Worm (Caenorhabditis elegans) whole organism, young adult: Measurements from ENCODE around the gene cpr-9.
A peak's percentile ranks its signal among the peaks of the same experiment; 100 is the strongest.

ENCODE experiments used
- B0261.1 ChIP-seq: sonication (generic microtip); optimal IDR thresholded peaks from 2 replicates; lab custom pipeline; 2016; ENCODE audit warnings: mild to moderate bottlenecking, missing genetic modification characterization, moderate library complexity, missing compliant biosample characterization
- C06A6.2 ChIP-seq: fragments of 200-800 bp; sonication (Bioruptor generic); conservative IDR thresholded peaks from 2 replicates; pipeline ENCODE4 v1.3.6; 2022; ENCODE audit warnings: missing genetic modification characterization, missing compliant biosample characterization
- F22D6.2 ChIP-seq: sonication (generic microtip); optimal IDR thresholded peaks from 2 replicates; lab custom pipeline; 2016; ENCODE audit warnings: mild to moderate bottlenecking, missing genetic modification characterization, missing compliant biosample characterization
- F57C9.4 ChIP-seq: sonication (generic microtip); optimal IDR thresholded peaks from 2 replicates; lab custom pipeline; 2017; ENCODE audit warnings: mild to moderate bottlenecking, missing genetic modification characterization, missing compliant biosample characterization
- K11D2.4 ChIP-seq: fragments of 200-800 bp; sonication (Bioruptor generic); IDR thresholded peaks from 2 replicates; pipeline ENCODE4 v1.3.6; 2022; ENCODE audit warnings: missing genetic modification reagents, missing genetic modification characterization, missing compliant biosample characterization
- T07F8.4 ChIP-seq: sonication (generic microtip); optimal IDR thresholded peaks from 2 replicates; lab custom pipeline; 2016; ENCODE audit warnings: mild to moderate bottlenecking, missing genetic modification characterization, moderate library complexity, missing compliant biosample characterization
- Y53F4B.3 ChIP-seq: fragments of 200-800 bp; sonication (Bioruptor generic); IDR thresholded peaks from 2 replicates; pipeline ENCODE4 v1.3.6; 2022; ENCODE audit warnings: missing genetic modification reagents, missing genetic modification characterization, missing compliant biosample characterization
- Y79H2A.3 ChIP-seq: fragments of 200-800 bp; sonication (Bioruptor generic); conservative IDR thresholded peaks from 2 replicates; pipeline ENCODE4 v1.3.6; 2022; ENCODE audit warnings: missing genetic modification reagents, missing genetic modification characterization, missing compliant biosample characterization
- ZK185.1 ChIP-seq: sonication (generic microtip); optimal IDR thresholded peaks from 2 replicates; lab custom pipeline; 2016; ENCODE audit warnings: mild to moderate bottlenecking, missing genetic modification characterization, missing compliant biosample characterization; ENCODE audit not compliant: poor library complexity, severe bottlenecking
- akir-1 ChIP-seq: fragments of 200-800 bp; sonication (Bioruptor generic); optimal IDR thresholded peaks from 2 replicates; lab custom pipeline; 2018; ENCODE audit warnings: mild to moderate bottlenecking, missing genetic modification characterization, moderate library complexity, missing compliant biosample characterization
- aptf-2 ChIP-seq: fragments of 200-800 bp; sonication (Bioruptor generic); conservative IDR thresholded peaks from 2 replicates; pipeline ENCODE4 v1.3.6; 2022; ENCODE audit warnings: missing genetic modification reagents, missing genetic modification characterization, missing compliant biosample characterization
- atf-7 ChIP-seq: sonication (generic microtip); optimal IDR thresholded peaks from 2 replicates; lab custom pipeline; 2017; ENCODE audit warnings: mild to moderate bottlenecking, missing genetic modification characterization, missing compliant biosample characterization
- attf-3 ChIP-seq: fragments of 200-800 bp; sonication (Bioruptor generic); conservative IDR thresholded peaks from 2 replicates; pipeline ENCODE4 v1.3.6; 2022; ENCODE audit warnings: missing genetic modification reagents, missing genetic modification characterization, missing compliant biosample characterization
- attf-5 ChIP-seq: fragments of 200-800 bp; sonication (Bioruptor generic); optimal IDR thresholded peaks from 2 replicates; lab custom pipeline; 2018; ENCODE audit warnings: mild to moderate bottlenecking, missing genetic modification characterization, missing compliant biosample characterization
- bed-1 ChIP-seq: fragments of 200-800 bp; sonication (Bioruptor generic); IDR thresholded peaks from 2 replicates; pipeline ENCODE4 v1.3.6; 2022; ENCODE audit warnings: missing genetic modification reagents, missing genetic modification characterization, missing compliant biosample characterization
- ccch-3 ChIP-seq: fragments of 200-800 bp; sonication (Bioruptor generic); optimal IDR thresholded peaks from 2 replicates; lab custom pipeline; 2018; ENCODE audit warnings: mild to moderate bottlenecking, missing genetic modification characterization, missing compliant biosample characterization
- cebp-1 ChIP-seq, 2 experiments: fragments of 200-800 bp in 1 of 2; sonication (Bioruptor generic) in 1 of 2; sonication (generic microtip) in 1 of 2; IDR thresholded peaks in 1 of 2; optimal IDR thresholded peaks in 1 of 2; 2 replicates each; pipeline versions ENCODE4 v1.3.6 to Lab custom; 2017 to 2022; ENCODE audit warnings: missing compliant biosample characterization in 2 of 2, missing genetic modification characterization in 2 of 2, mild to moderate bottlenecking in 1 of 2, missing genetic modification reagents in 1 of 2, moderate library complexity in 1 of 2
- ceh-27 ChIP-seq: fragments of 200-800 bp; sonication (Bioruptor generic); optimal IDR thresholded peaks from 2 replicates; lab custom pipeline; 2018; ENCODE audit warnings: mild to moderate bottlenecking, missing genetic modification characterization, moderate library complexity, missing compliant biosample characterization
- die-1 ChIP-seq: sonication (generic microtip); optimal IDR thresholded peaks from 2 replicates; lab custom pipeline; 2016; ENCODE audit warnings: missing genotype, mild to moderate bottlenecking, missing genetic modification characterization, missing compliant biosample characterization
- dpff-1 ChIP-seq: sonication (generic microtip); optimal IDR thresholded peaks from 2 replicates; lab custom pipeline; 2017; ENCODE audit warnings: mild to moderate bottlenecking, missing genetic modification characterization, missing compliant biosample characterization
- egl-44 ChIP-seq: fragments of 200-800 bp; sonication (Bioruptor generic); IDR thresholded peaks from 2 replicates; pipeline ENCODE4 v1.3.6; 2022; ENCODE audit warnings: missing genetic modification reagents, missing genetic modification characterization, missing compliant biosample characterization
- egrh-3 ChIP-seq: fragments of 200-800 bp; sonication (Bioruptor generic); IDR thresholded peaks from 2 replicates; pipeline ENCODE4 v1.3.6; 2022; ENCODE audit warnings: missing genetic modification reagents, missing genetic modification characterization, missing compliant biosample characterization
- him-1 ChIP-seq: sonication (generic microtip); optimal IDR thresholded peaks from 2 replicates; lab custom pipeline; 2016; ENCODE audit warnings: missing genotype, missing genetic modification reagents, missing genetic modification characterization, missing compliant biosample characterization
- hmg-1.2 ChIP-seq: fragments of 200-800 bp; sonication (Bioruptor generic); IDR thresholded peaks from 2 replicates; pipeline ENCODE4 v1.3.6; 2022; ENCODE audit warnings: missing genetic modification reagents, missing genetic modification characterization, missing compliant biosample characterization
- let-607 ChIP-seq, 2 experiments: fragments of 200-800 bp in 1 of 2; sonication (Bioruptor generic) in 1 of 2; sonication (generic microtip) in 1 of 2; optimal IDR thresholded peaks; 2 replicates each; lab custom pipeline; 2016 to 2018; ENCODE audit warnings: mild to moderate bottlenecking in 2 of 2, missing compliant biosample characterization in 2 of 2, missing genetic modification characterization in 2 of 2, moderate library complexity in 2 of 2, missing genotype in 1 of 2
- lin-26 ChIP-seq: fragments of 200-800 bp; sonication (Bioruptor generic); IDR thresholded peaks from 2 replicates; pipeline ENCODE4 v1.3.6; 2022; ENCODE audit warnings: missing genetic modification reagents, missing genetic modification characterization, missing compliant biosample characterization
- lin-54 ChIP-seq: fragments of 200-800 bp; sonication (Bioruptor generic); optimal IDR thresholded peaks from 2 replicates; lab custom pipeline; 2018; ENCODE audit warnings: mild to moderate bottlenecking, missing genetic modification characterization, missing compliant biosample characterization
- lsy-27 ChIP-seq: sonication (generic microtip); optimal IDR thresholded peaks from 2 replicates; lab custom pipeline; 2017; ENCODE audit warnings: missing genetic modification characterization, mild to moderate bottlenecking, missing compliant biosample characterization, antibody characterized with exemption, missing genotype, borderline replicate concordance; ENCODE audit not compliant: insufficient read depth
- madf-10 ChIP-seq: sonication (generic microtip); optimal IDR thresholded peaks from 2 replicates; lab custom pipeline; 2016; ENCODE audit warnings: mild to moderate bottlenecking, missing genetic modification characterization, missing compliant biosample characterization
- madf-6 ChIP-seq: fragments of 200-800 bp; sonication (Bioruptor generic); IDR thresholded peaks from 2 replicates; pipeline ENCODE4 v1.3.6; 2022; ENCODE audit warnings: missing genetic modification reagents, missing genetic modification characterization, missing compliant biosample characterization
- mel-28 ChIP-seq: sonication (generic microtip); optimal IDR thresholded peaks from 2 replicates; lab custom pipeline; 2016; ENCODE audit warnings: borderline replicate concordance, mild to moderate bottlenecking, missing genetic modification characterization, missing compliant biosample characterization
- mxl-1 ChIP-seq: sonication (generic microtip); optimal IDR thresholded peaks from 2 replicates; lab custom pipeline; 2016; ENCODE audit warnings: missing genetic modification characterization, missing compliant biosample characterization
- nfya-2 ChIP-seq: fragments of 200-800 bp; sonication (Bioruptor generic); IDR thresholded peaks from 2 replicates; pipeline ENCODE4 v1.3.6; 2022; ENCODE audit warnings: missing genetic modification reagents, missing genetic modification characterization, missing compliant biosample characterization
- nhr-80 ChIP-seq: sonication (generic microtip); optimal IDR thresholded peaks from 2 replicates; lab custom pipeline; 2016; ENCODE audit warnings: missing genetic modification characterization, missing compliant biosample characterization
- rcor-1 ChIP-seq: fragments of 200-800 bp; sonication (Bioruptor generic); IDR thresholded peaks from 2 replicates; pipeline ENCODE4 v1.3.6; 2022; ENCODE audit warnings: missing genetic modification reagents, missing genetic modification characterization, missing compliant biosample characterization
- rec-8 ChIP-seq, 2 experiments: sonication (generic microtip); optimal IDR thresholded peaks; 2 replicates each; lab custom pipeline; 2016; ENCODE audit warnings: mild to moderate bottlenecking in 2 of 2, missing genetic modification characterization in 2 of 2, missing genetic modification reagents in 2 of 2, missing genotype in 2 of 2, missing biosample characterization in 1 of 2, missing compliant biosample characterization in 1 of 2, moderate library complexity in 1 of 2
- snpc-4 ChIP-seq, 5 experiments: fragments of 150-350 bp in 1 of 5; sonication (generic microtip) in 4 of 5; optimal IDR thresholded peaks; 2 replicates each; lab custom pipeline; 2014 to 2018; ENCODE audit warnings: missing genetic modification characterization in 5 of 5, missing biosample characterization in 3 of 5, antibody characterized with exemption in 2 of 5, mild to moderate bottlenecking in 2 of 5, missing compliant biosample characterization in 2 of 5, missing genotype in 2 of 5, moderate library complexity in 2 of 5, missing genetic modification reagents in 1 of 5
- tbp1 ChIP-seq: fragments of 200-800 bp; sonication (Bioruptor generic); optimal IDR thresholded peaks from 2 replicates; lab custom pipeline; 2018; ENCODE audit warnings: mild to moderate bottlenecking, missing genetic modification characterization, missing compliant biosample characterization
- tlf-1 ChIP-seq: fragments of 200-800 bp; sonication (Bioruptor generic); optimal IDR thresholded peaks from 2 replicates; lab custom pipeline; 2018; ENCODE audit warnings: mild to moderate bottlenecking, missing genetic modification characterization, missing compliant biosample characterization
- ztf-25 ChIP-seq: fragments of 200-800 bp; sonication (Bioruptor generic); IDR thresholded peaks from 2 replicates; pipeline ENCODE4 v1.3.6; 2022; ENCODE audit warnings: missing genetic modification reagents, missing genetic modification characterization, missing compliant biosample characterization
- ztf-26 ChIP-seq: sonication (generic microtip); optimal IDR thresholded peaks from 2 replicates; lab custom pipeline; 2017; ENCODE audit warnings: missing genetic modification characterization, missing compliant biosample characterization
- ztf-28 ChIP-seq: fragments of 200-800 bp; sonication (Bioruptor generic); IDR thresholded peaks from 2 replicates; pipeline ENCODE4 v1.3.6; 2022; ENCODE audit warnings: missing genetic modification reagents, missing genetic modification characterization, missing compliant biosample characterization
- ztf-6 ChIP-seq: fragments of 200-800 bp; sonication (Bioruptor generic); IDR thresholded peaks from 2 replicates; pipeline ENCODE4 v1.3.6; 2022; ENCODE audit warnings: missing genetic modification reagents, missing genetic modification characterization, missing compliant biosample characterization

cpr-9 gene

ce11 chrV:11975233-11975632 lies 27.6 kb upstream of the cpr-9 start, which contains the start of gene cpr-1 (continued):
- TF ChIP-seq egrh-3 (GFP tag; lab: Robert Waterston, UW) (no peak), K11D2.4 (no peak)

DNA sequence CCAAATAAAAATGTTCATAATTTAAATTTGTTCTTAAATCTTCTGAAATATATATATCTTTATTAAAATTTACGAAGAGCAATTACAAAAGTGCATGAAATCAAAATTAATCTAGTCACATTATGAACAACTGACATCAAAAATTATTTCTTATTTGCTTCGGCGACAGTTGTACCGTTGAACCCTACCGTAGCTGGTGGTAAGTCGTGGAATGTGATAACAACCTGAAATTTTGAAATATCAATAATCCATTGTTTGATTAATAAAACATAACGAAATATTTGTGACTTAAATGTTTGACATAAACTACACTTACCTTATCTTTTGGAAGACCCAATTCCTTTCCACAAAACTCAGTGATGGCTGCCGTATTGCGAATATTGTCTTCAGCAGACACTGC lies 26.1 kb upstream of the cpr-9 start:
- TF ChIP-seq rec-8 (tag; optimal IDR thresholded peaks at IDR 0.05; lab: Kevin White, UChicago) (no peak), snpc-4 (GFP tag; optimal IDR thresholded peaks at IDR 0.05; lab: Kevin White, UChicago) (no peak), snpc-4 (tag; optimal IDR thresholded peaks at IDR 0.05; lab: Kevin White, UChicago) (peak in 1 of 4 experiments; percentile 9), him-1 (no peak), egl-44 (no peak), ztf-28 (no peak), die-1 (tag; lab: Kevin White, UChicago) (no peak), F22D6.2 (tag; lab: Kevin White, UChicago) (no peak), tlf-1 (no peak), hmg-1.2 (GFP tag; lab: Robert Waterston, UW) (0 out of 2 replicates have a peak, but pooled peaks have one; percentile 9), aptf-2 (GFP tag; lab: Robert Waterston, UW) (no peak), atf-7 (no peak), ztf-25 (GFP tag; lab: Robert Waterston, UW) (no peak), ceh-27 (GFP tag; lab: Kevin White, UChicago) (no peak), lsy-27 (tag; lab: Kevin White, UChicago) (no peak), attf-5 (GFP tag; lab: Kevin White, UChicago) (no peak), ztf-6 (GFP tag; lab: Robert Waterston, UW) (no peak), madf-10 (tag; lab: Kevin White, UChicago) (peak; percentile 19), cebp-1 (GFP tag; IDR thresholded peaks at IDR 0.05; lab: Robert Waterston, UW) (no peak), cebp-1 (tag; optimal IDR thresholded peaks at IDR 0.05; lab: Kevin White, UChicago) (peak; percentile 52), akir-1 (GFP tag; lab: Kevin White, UChicago) (no peak), rcor-1 (GFP tag; lab: Robert Waterston, UW) (no peak), lin-26 (GFP tag; lab: Robert Waterston, UW) (no peak), B0261.1 (tag; lab: Kevin White, UChicago) (no peak), mxl-1 (tag; lab: Kevin White, UChicago) (no peak), K11D2.4 (no peak), F57C9.4 (tag; lab: Kevin White, UChicago) (no peak), Y79H2A.3 (GFP tag; lab: Robert Waterston, UW) (no peak), nhr-80 (tag; lab: Kevin White, UChicago) (peak; percentile 66), attf-3 (GFP tag; lab: Robert Waterston, UW) (no peak), ccch-3 (GFP tag; lab: Kevin White, UChicago) (no peak), mel-28 (no peak), ztf-26 (tag; lab: Kevin White, UChicago) (no peak), tbp1 (peak; percentile 5), let-607 (tag; optimal IDR thresholded peaks at IDR 0.05; lab: Kevin White, UChicago) (no peak), madf-6 (GFP tag; lab: Robert Waterston, UW) (no peak), lin-54 (GFP tag; lab: Kevin White, UChicago) (no peak), dpff-1 (tag; lab: Kevin White, UChicago) (no peak), ZK185.1 (tag; lab: Kevin White, UChicago) (peak; percentile 7), bed-1 (GFP tag; lab: Robert Waterston, UW) (no peak), nfya-2 (GFP tag; lab: Robert Waterston, UW) (no peak), Y53F4B.3 (no peak), T07F8.4 (tag; lab: Kevin White, UChicago) (no peak), C06A6.2 (GFP tag; lab: Robert Waterston, UW) (no peak)
- TF ChIP-seq, all 124 proteins: peak for 7
